Worm (Caenorhabditis elegans) whole organism, young adult: ENCODE results near the gene ZC404.15.

Experiments
- F49E8.2 ChIP-seq: sonication (generic microtip); optimal IDR thresholded peaks from 3 replicates; lab custom pipeline; 2017; ENCODE audit warnings: missing genetic modification characterization, mild to moderate bottlenecking, missing compliant biosample characterization, antibody characterized with exemption, moderate library complexity; ENCODE audit not compliant: insufficient read depth
- ccch-3 ChIP-seq: fragments of 200-800 bp; sonication (Bioruptor generic); optimal IDR thresholded peaks from 2 replicates; lab custom pipeline; 2018; ENCODE audit warnings: mild to moderate bottlenecking, missing genetic modification characterization, missing compliant biosample characterization
- hlh-12 ChIP-seq: sonication (generic microtip); optimal IDR thresholded peaks from 2 replicates; lab custom pipeline; 2016; ENCODE audit warnings: missing genetic modification characterization, missing compliant biosample characterization
- lsl-1 ChIP-seq: fragments of 200-800 bp; sonication (Bioruptor generic); optimal IDR thresholded peaks from 2 replicates; lab custom pipeline; 2018; ENCODE audit warnings: mild to moderate bottlenecking, missing genetic modification characterization, moderate library complexity, missing compliant biosample characterization

DNA sequence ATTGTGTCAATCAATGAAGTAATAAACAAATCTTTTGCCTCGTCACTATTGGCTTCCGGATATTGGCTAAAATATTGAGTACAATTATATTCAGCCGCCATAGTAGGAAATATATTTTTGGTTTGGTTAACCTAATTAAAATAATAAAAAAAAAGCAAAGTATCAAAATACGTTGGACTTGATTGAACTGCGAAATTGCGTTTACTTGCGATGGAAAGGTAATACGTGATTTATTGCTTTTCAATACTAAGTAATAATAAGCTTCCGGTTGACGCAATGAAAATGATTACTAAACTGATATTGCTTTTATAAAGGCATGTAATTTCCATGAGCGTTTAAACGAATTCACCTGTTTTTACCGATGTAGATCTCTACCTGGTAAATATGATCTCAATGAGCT, 19.3 kb downstream of the ZC404.15 start, which contains the start of gene dmsr-9:
- TF ChIP-seq F49E8.2 (tag; lab: Kevin White, UChicago) (no peak), lsl-1 (GFP tag; lab: Kevin White, UChicago) (no peak), hlh-12 (no peak), ccch-3 (GFP tag; lab: Kevin White, UChicago) (no peak)
